Fruit fly (Drosophila melanogaster) whole organism, embryonic: ENCODE results near the gene Bcs1.
A peak's percentile ranks its signal among the peaks of the same experiment; 100 is the strongest.

Source experiments
- Atf3 ChIP-seq: fragments of 200-800 bp; sonication (Bioruptor generic); optimal IDR thresholded peaks from 3 replicates; lab custom pipeline; 2016; ENCODE audit warnings: missing biosample characterization, missing genetic modification characterization
- CG10366 ChIP-seq: fragments of 200-800 bp; sonication (Bioruptor generic); IDR thresholded peaks from 2 replicates; pipeline ENCODE4 v1.3.6; 2022; ENCODE audit warnings: missing biosample characterization, missing genetic modification characterization
- CG10431 ChIP-seq: fragments of 200-800 bp; sonication (Bioruptor generic); optimal IDR thresholded peaks from 3 replicates; lab custom pipeline; 2018; ENCODE audit warnings: missing biosample characterization, mild to moderate bottlenecking, missing genetic modification characterization
- CG12104 ChIP-seq: fragments of 200-800 bp; sonication (Bioruptor generic); optimal IDR thresholded peaks from 3 replicates; lab custom pipeline; 2016; ENCODE audit warnings: missing biosample characterization, missing genetic modification characterization
- CG12942 ChIP-seq: fragments of 200-800 bp; sonication (Bioruptor generic); optimal IDR thresholded peaks from 3 replicates; lab custom pipeline; 2016; ENCODE audit warnings: missing biosample characterization, missing genetic modification characterization
- CG14441 ChIP-seq: fragments of 200-800 bp; sonication (Bioruptor generic); IDR thresholded peaks from 2 replicates; pipeline ENCODE4 v1.3.6; 2022; ENCODE audit warnings: missing biosample characterization, missing genetic modification characterization
- CG15601 ChIP-seq: fragments of 200-800 bp; sonication (Bioruptor generic); optimal IDR thresholded peaks from 3 replicates; lab custom pipeline; 2019; ENCODE audit warnings: missing biosample characterization, mild to moderate bottlenecking, missing genetic modification characterization, moderate library complexity
- CG16815 ChIP-seq: fragments of 200-800 bp; sonication (Bioruptor generic); optimal IDR thresholded peaks from 3 replicates; lab custom pipeline; 2017; ENCODE audit warnings: missing biosample characterization, mild to moderate bottlenecking, missing genetic modification characterization
- CG17568 ChIP-seq: fragments of 200-800 bp; sonication (Bioruptor generic); optimal IDR thresholded peaks from 2 replicates; lab custom pipeline; 2018; ENCODE audit warnings: missing biosample characterization, mild to moderate bottlenecking, missing genetic modification characterization, moderate library complexity
- CG2202 ChIP-seq: fragments of 200-800 bp; sonication (Bioruptor generic); optimal IDR thresholded peaks from 2 replicates; lab custom pipeline; 2018; ENCODE audit warnings: missing biosample characterization, mild to moderate bottlenecking, missing genetic modification characterization
- CG2712 ChIP-seq: fragments of 200-800 bp; optimal IDR thresholded peaks from 3 replicates; lab custom pipeline; 2019; ENCODE audit warnings: missing biosample characterization, mild to moderate bottlenecking, missing genetic modification characterization, moderate library complexity
- CG31388 ChIP-seq: fragments of 200-800 bp; sonication (Bioruptor generic); optimal IDR thresholded peaks from 2 replicates; lab custom pipeline; 2016; ENCODE audit warnings: missing biosample characterization, missing genetic modification characterization
- CG3163 ChIP-seq: fragments of 200-800 bp; sonication (Bioruptor generic); optimal IDR thresholded peaks from 3 replicates; lab custom pipeline; 2016; ENCODE audit warnings: missing biosample characterization, missing genetic modification characterization
- CG32767 ChIP-seq: fragments of 200-800 bp; sonication (Bioruptor generic); IDR thresholded peaks from 2 replicates; pipeline ENCODE4 v1.3.6; 2022; ENCODE audit warnings: missing biosample characterization, missing genetic modification characterization
- CG43689 ChIP-seq: fragments of 200-800 bp; sonication (Bioruptor generic); IDR thresholded peaks from 2 replicates; pipeline ENCODE4 v1.3.6; 2022; ENCODE audit warnings: missing biosample characterization, missing genetic modification characterization
- CG4424 ChIP-seq: fragments of 200-800 bp; sonication (Bioruptor generic); optimal IDR thresholded peaks from 3 replicates; lab custom pipeline; 2016; ENCODE audit warnings: missing biosample characterization, missing genetic modification characterization
- CG6683 ChIP-seq: fragments of 200-800 bp; sonication (Bioruptor generic); optimal IDR thresholded peaks from 2 replicates; lab custom pipeline; 2017; ENCODE audit warnings: missing biosample characterization, mild to moderate bottlenecking, missing genetic modification characterization, missing genetic modification reagents
- CG7963 ChIP-seq: fragments of 200-800 bp; sonication (Bioruptor generic); IDR thresholded peaks from 3 replicates; pipeline ENCODE4 v1.3.6; 2022; ENCODE audit warnings: missing biosample characterization, missing genetic modification characterization; ENCODE audit not compliant: partially characterized antibody
- Drgx ChIP-seq: fragments of 200-800 bp; sonication (Bioruptor generic); IDR thresholded peaks from 2 replicates; pipeline ENCODE4 v1.3.6; 2022; ENCODE audit warnings: missing biosample characterization, missing genetic modification characterization
- E2f2 ChIP-seq: fragments of 200-800 bp; sonication (Bioruptor generic); IDR thresholded peaks from 2 replicates; pipeline ENCODE4 v1.3.6; 2022; ENCODE audit warnings: missing biosample characterization, missing genetic modification characterization
- Fer1 ChIP-seq: fragments of 200-800 bp; sonication (Bioruptor generic); optimal IDR thresholded peaks from 2 replicates; lab custom pipeline; 2017; ENCODE audit warnings: missing biosample characterization, mild to moderate bottlenecking, missing genetic modification characterization
- GATAe ChIP-seq: fragments of 200-800 bp; sonication (Bioruptor generic); conservative IDR thresholded peaks from 2 replicates; pipeline ENCODE4 v1.3.6; 2022; ENCODE audit warnings: missing biosample characterization, missing genetic modification characterization
- Gsc ChIP-seq: fragments of 200-800 bp; sonication (Bioruptor generic); IDR thresholded peaks from 2 replicates; pipeline ENCODE4 v1.3.6; 2022; ENCODE audit warnings: missing biosample characterization, missing genetic modification characterization
- HLH4C ChIP-seq: fragments of 200-800 bp; sonication (Bioruptor generic); IDR thresholded peaks from 3 replicates; pipeline ENCODE4 v1.3.6; 2022; ENCODE audit warnings: missing biosample characterization, missing genetic modification characterization; ENCODE audit not compliant: partially characterized antibody
- HLHmδ ChIP-seq: fragments of 200-800 bp; sonication (Bioruptor generic); optimal IDR thresholded peaks from 2 replicates; lab custom pipeline; 2018; ENCODE audit warnings: missing biosample characterization, mild to moderate bottlenecking, missing genetic modification characterization, moderate library complexity
- HmgZ ChIP-seq: fragments of 200-800 bp; sonication (Bioruptor generic); optimal IDR thresholded peaks from 2 replicates; lab custom pipeline; 2018; ENCODE audit warnings: missing biosample characterization, mild to moderate bottlenecking, missing genetic modification characterization
- MBD-R2 ChIP-seq: fragments of 200-800 bp; sonication (Bioruptor generic); IDR thresholded peaks from 2 replicates; pipeline ENCODE4 v1.3.6; 2022; ENCODE audit warnings: missing biosample characterization, missing genetic modification characterization
- MESR4 ChIP-seq: fragments of 200-800 bp; sonication (Bioruptor generic); optimal IDR thresholded peaks from 2 replicates; lab custom pipeline; 2018; ENCODE audit warnings: missing biosample characterization, mild to moderate bottlenecking, missing genetic modification characterization, moderate library complexity
- Med ChIP-seq: fragments of 200-800 bp; sonication (Bioruptor generic); peaks from one replicate; lab custom pipeline; 2016; ENCODE audit warnings: missing biosample characterization, missing genetic modification characterization, mild to moderate bottlenecking, inconsistent platforms, moderate library complexity
- NC2α ChIP-seq: fragments of 200-800 bp; sonication (Bioruptor generic); optimal IDR thresholded peaks from 2 replicates; lab custom pipeline; 2016; ENCODE audit warnings: missing biosample characterization, missing genetic modification characterization
- Nf-YB ChIP-seq: fragments of 200-800 bp; sonication (Bioruptor generic); optimal IDR thresholded peaks from 3 replicates; lab custom pipeline; 2019; ENCODE audit warnings: missing biosample characterization, mild to moderate bottlenecking, missing genetic modification characterization, moderate library complexity
- Pdp1 ChIP-seq, 2 experiments: fragments of 200-800 bp; sonication (Bioruptor generic); optimal IDR thresholded peaks; 3 replicates each; lab custom pipeline; 2016; ENCODE audit warnings: missing biosample characterization in 2 of 2, missing genetic modification characterization in 2 of 2, mild to moderate bottlenecking in 1 of 2, moderate library complexity in 1 of 2
- Sox100B ChIP-seq: fragments of 200-800 bp; sonication (Bioruptor generic); optimal IDR thresholded peaks from 3 replicates; lab custom pipeline; 2018; ENCODE audit warnings: missing biosample characterization, mild to moderate bottlenecking, missing genetic modification characterization
- YL-1 ChIP-seq: fragments of 200-800 bp; sonication (Bioruptor generic); optimal IDR thresholded peaks from 3 replicates; lab custom pipeline; 2017; ENCODE audit warnings: missing biosample characterization, mild to moderate bottlenecking, missing genetic modification characterization
- al ChIP-seq: fragments of 200-800 bp; sonication (Bioruptor generic); IDR thresholded peaks from 2 replicates; pipeline ENCODE4 v1.3.6; 2022; ENCODE audit warnings: missing biosample characterization, missing genetic modification characterization
- bab2 ChIP-seq: fragments of 200-800 bp; sonication (Bioruptor generic); optimal IDR thresholded peaks from 2 replicates; lab custom pipeline; 2016; ENCODE audit warnings: missing biosample characterization, missing genetic modification characterization
- bbx ChIP-seq: fragments of 200-800 bp; sonication (Bioruptor generic); IDR thresholded peaks from 2 replicates; pipeline ENCODE4 v1.3.6; 2022; ENCODE audit warnings: missing biosample characterization, missing genetic modification characterization; ENCODE audit not compliant: partially characterized antibody
- dan ChIP-seq: fragments of 200-800 bp; sonication (Bioruptor generic); IDR thresholded peaks from 2 replicates; pipeline ENCODE4 v1.3.6; 2022; ENCODE audit warnings: missing biosample characterization, missing genetic modification characterization
- dmrt11E ChIP-seq: fragments of 200-800 bp; sonication (Bioruptor generic); optimal IDR thresholded peaks from 3 replicates; lab custom pipeline; 2018; ENCODE audit warnings: missing biosample characterization, mild to moderate bottlenecking, missing genetic modification characterization, moderate library complexity
- gem ChIP-seq: fragments of 200-800 bp; sonication (Bioruptor generic); optimal IDR thresholded peaks from 2 replicates; lab custom pipeline; 2019; ENCODE audit warnings: missing biosample characterization, mild to moderate bottlenecking, missing genetic modification characterization, moderate library complexity
- grau ChIP-seq: fragments of 200-800 bp; optimal IDR thresholded peaks from 3 replicates; lab custom pipeline; 2019; ENCODE audit warnings: missing biosample characterization, mild to moderate bottlenecking, missing genetic modification characterization, moderate library complexity
- grn ChIP-seq: fragments of 200-800 bp; sonication (Bioruptor generic); optimal IDR thresholded peaks from 3 replicates; lab custom pipeline; 2017; ENCODE audit warnings: missing biosample characterization, missing genetic modification characterization
- ken ChIP-seq: fragments of 200-800 bp; sonication (Bioruptor generic); IDR thresholded peaks from 3 replicates; pipeline ENCODE4 v1.3.6; 2022; ENCODE audit warnings: missing biosample characterization, missing genetic modification characterization
- lbe ChIP-seq: fragments of 200-800 bp; sonication (Bioruptor generic); optimal IDR thresholded peaks from 2 replicates; lab custom pipeline; 2016; ENCODE audit warnings: missing biosample characterization, mild to moderate bottlenecking, missing genetic modification characterization
- odd ChIP-seq: fragments of 200-800 bp; sonication (Bioruptor generic); optimal IDR thresholded peaks from 2 replicates; lab custom pipeline; 2017; ENCODE audit warnings: missing biosample characterization, mild to moderate bottlenecking, missing genetic modification characterization
- p53 ChIP-seq: fragments of 200-800 bp; sonication (Bioruptor generic); optimal IDR thresholded peaks from 2 replicates; lab custom pipeline; 2016; ENCODE audit warnings: missing biosample characterization, missing genetic modification characterization
- pfk ChIP-seq: fragments of 200-800 bp; sonication (Bioruptor generic); optimal IDR thresholded peaks from 2 replicates; lab custom pipeline; 2018; ENCODE audit warnings: missing biosample characterization, mild to moderate bottlenecking, missing genetic modification characterization, moderate library complexity
- tio ChIP-seq: fragments of 200-800 bp; sonication (Bioruptor generic); optimal IDR thresholded peaks from 2 replicates; lab custom pipeline; 2017; ENCODE audit warnings: missing biosample characterization, missing genetic modification characterization, inconsistent platforms
- zen ChIP-seq: fragments of 200-800 bp; sonication (Bioruptor generic); optimal IDR thresholded peaks from 3 replicates; lab custom pipeline; 2018; ENCODE audit warnings: missing biosample characterization, mild to moderate bottlenecking, missing genetic modification characterization, moderate library complexity

Bcs1 gene

DNA sequence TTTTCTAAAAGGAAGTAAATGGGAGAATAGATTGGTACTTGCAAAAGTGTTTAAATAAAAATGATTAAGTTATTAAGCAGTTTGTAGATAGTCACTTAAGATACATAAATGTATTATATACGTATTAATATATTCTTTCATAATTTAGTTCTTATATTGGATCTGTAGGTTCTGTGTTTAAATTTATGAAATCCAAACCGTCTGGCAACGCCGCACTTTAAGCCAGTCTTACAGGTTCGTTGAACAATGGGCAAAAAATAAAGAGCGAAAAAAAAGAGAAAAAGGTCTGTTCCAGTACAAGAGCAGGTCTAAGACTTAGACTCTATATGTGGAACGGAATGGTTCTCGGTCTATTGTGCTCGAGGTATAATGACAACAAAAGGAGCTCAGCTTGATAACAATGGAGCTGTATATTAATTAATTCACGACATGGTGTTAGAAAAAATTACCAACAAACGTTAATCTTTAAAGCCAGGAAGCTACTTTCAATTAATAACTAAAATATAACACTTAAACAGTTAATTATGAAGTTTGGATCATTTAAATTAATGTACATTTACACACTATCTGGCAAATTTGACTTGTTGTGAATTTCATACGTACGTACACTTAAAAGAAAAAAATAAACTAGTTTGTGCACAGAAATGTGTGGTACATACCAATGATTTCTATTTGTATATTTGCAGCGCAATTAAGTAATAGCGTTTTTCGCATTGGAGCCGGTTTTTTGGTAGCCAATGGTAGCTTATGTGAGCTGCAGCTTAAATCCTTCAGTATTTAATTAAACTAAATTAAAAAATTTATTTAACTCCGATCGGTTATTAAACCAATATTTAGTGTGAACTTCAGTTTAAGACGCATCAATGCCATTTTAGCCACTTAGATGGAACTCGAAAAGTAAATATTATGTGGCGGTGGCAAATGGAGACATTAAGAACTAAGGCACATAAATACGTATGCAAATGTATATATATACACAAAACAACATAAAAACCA, 13.4 kb upstream of the Bcs1 start, which contains the start of gene CG5731 (continued):
- TF ChIP-seq p53 (GFP tag; lab: Kevin White, UChicago), result no peak
- TF ChIP-seq CG32767, result no peak
- TF ChIP-seq CG17568, result no peak
- TF ChIP-seq CG7963 (GFP tag; lab: Robert Waterston, UW), result no peak
- no peak for TF ChIP-seq MESR4 (GFP tag; lab: Kevin White, UChicago)
- no peak for TF ChIP-seq CG10431 (GFP tag; lab: Kevin White, UChicago)
- no peak for TF ChIP-seq tio (GFP tag; lab: Kevin White, UChicago)
- no peak for TF ChIP-seq Sox100B
- TF ChIP-seq al (GFP tag; lab: Robert Waterston, UW), result no peak
- peak; percentile 89 for TF ChIP-seq pfk (GFP tag; lab: Kevin White, UChicago)
- no peak for TF ChIP-seq odd (GFP tag; lab: Kevin White, UChicago)
- no peak for TF ChIP-seq ken (GFP tag; lab: Robert Waterston, UW)
- 0 out of 2 replicates have a peak, but pooled peaks have one; percentile 17 for TF ChIP-seq MBD-R2 (GFP tag; lab: Robert Waterston, UW)
- TF ChIP-seq Pdp1 (GFP tag; optimal IDR thresholded peaks at IDR 0.05; lab: Kevin White, UChicago), result no peak
- no peak for TF ChIP-seq dan (GFP tag; lab: Robert Waterston, UW)
- no peak for TF ChIP-seq CG12942
- TF ChIP-seq bab2 (GFP tag; lab: Kevin White, UChicago), result no peak
- no peak for TF ChIP-seq dmrt11E (tag; lab: Kevin White, UChicago)
- TF ChIP-seq GATAe (GFP tag; lab: Robert Waterston, UW), result no peak
- TF ChIP-seq grau (tag; lab: Kevin White, UChicago), result peak; percentile 1
- no peak for TF ChIP-seq CG2202 (tag; lab: Kevin White, UChicago)
- no peak for TF ChIP-seq CG14441 (GFP tag; lab: Robert Waterston, UW)
- no peak for TF ChIP-seq CG4424 (GFP tag; lab: Kevin White, UChicago)
- TF ChIP-seq lbe (GFP tag; lab: Kevin White, UChicago), result peak; percentile 36
- TF ChIP-seq E2f2, result no peak; the same call in 1 of the 2 replicates
- TF ChIP-seq CG31388, result no peak
- TF ChIP-seq HmgZ (tag; lab: Kevin White, UChicago), result no peak
- TF ChIP-seq CG16815 (GFP tag; lab: Kevin White, UChicago), result no peak
- TF ChIP-seq Med (GFP tag; lab: Kevin White, UChicago), result peak; percentile 68
- TF ChIP-seq CG6683 (GFP tag; lab: Kevin White, UChicago), result no peak
- TF ChIP-seq Gsc, result no peak
- TF ChIP-seq CG15601 (tag; lab: Kevin White, UChicago), result peak; percentile 6
- no peak for TF ChIP-seq NC2α
- TF ChIP-seq Drgx (GFP tag; lab: Robert Waterston, UW), result no peak
- TF ChIP-seq HLH4C (GFP tag; lab: Robert Waterston, UW), result no peak
- TF ChIP-seq bbx (GFP tag; lab: Robert Waterston, UW), result no peak
- TF ChIP-seq CG3163 (GFP tag; lab: Kevin White, UChicago), result peak; percentile 90
- TF ChIP-seq Atf3 (GFP tag; lab: Kevin White, UChicago), result no peak
- no peak for TF ChIP-seq HLHmδ
- no peak for TF ChIP-seq Nf-YB (GFP tag; lab: Kevin White, UChicago)
- no peak for TF ChIP-seq grn (GFP tag; lab: Kevin White, UChicago)
- TF ChIP-seq CG10366 (GFP tag; lab: Robert Waterston, UW), result no peak
- no peak for TF ChIP-seq zen (tag; lab: Kevin White, UChicago)
- TF ChIP-seq YL-1, result no peak
- peak; percentile 8 for TF ChIP-seq gem
- TF ChIP-seq Fer1, result no peak
- no peak for TF ChIP-seq CG43689 (GFP tag; lab: Robert Waterston, UW)
- TF ChIP-seq CG12104 (GFP tag; lab: Kevin White, UChicago), result no peak
- no peak for TF ChIP-seq CG2712 (tag; lab: Kevin White, UChicago)
